Worm (Caenorhabditis elegans): ENCODE measurements around the gene grd-1.

DNA sequence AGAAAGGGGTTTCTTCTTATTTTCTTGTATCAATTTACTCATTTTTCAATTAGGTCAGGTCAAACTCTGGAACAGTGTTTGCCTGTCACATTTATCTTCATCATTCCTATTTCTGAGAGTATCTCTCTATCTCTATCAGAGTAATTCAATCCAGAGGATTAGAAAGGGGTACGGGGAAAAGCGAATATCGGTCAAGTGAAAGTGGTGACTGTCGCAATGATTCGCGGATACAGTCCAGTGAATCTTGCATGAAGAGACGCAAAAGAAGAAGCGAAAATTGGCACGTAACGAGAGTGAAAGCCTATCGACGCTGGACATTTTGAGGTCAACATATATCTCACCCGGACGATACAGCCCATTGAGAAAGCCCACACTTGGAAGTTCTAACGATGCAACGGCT, 44.4 kb upstream of the grd-1 start, which contains the start of gene lpr-4:
- no peak for TF ChIP-seq him-1 (tag; optimal IDR thresholded peaks at IDR 0.05)
- TF ChIP-seq dao-5 (tag; optimal IDR thresholded peaks at IDR 0.05), result no peak
